Worm (Caenorhabditis elegans) whole organism, L3 larva: Measurements from ENCODE around the gene C16D9.1.

Source experiments
- fos-1 ChIP-seq: fragments of 150-350 bp; optimal IDR thresholded peaks from 2 replicates; lab custom pipeline; 2014; ENCODE audit warnings: missing biosample characterization, missing genetic modification characterization
- nhr-11 ChIP-seq: fragments of 150-350 bp; optimal IDR thresholded peaks from 2 replicates; lab custom pipeline; 2014; ENCODE audit warnings: missing biosample characterization, missing genetic modification characterization
- nhr-25 ChIP-seq: sonication (generic microtip); optimal IDR thresholded peaks from 2 replicates; lab custom pipeline; 2017; ENCODE audit warnings: missing biosample characterization, missing genetic modification characterization
- unc-39 ChIP-seq: sonication (generic microtip); optimal IDR thresholded peaks from 4 replicates; lab custom pipeline; 2017; ENCODE audit warnings: missing biosample characterization, missing genetic modification characterization

DNA sequence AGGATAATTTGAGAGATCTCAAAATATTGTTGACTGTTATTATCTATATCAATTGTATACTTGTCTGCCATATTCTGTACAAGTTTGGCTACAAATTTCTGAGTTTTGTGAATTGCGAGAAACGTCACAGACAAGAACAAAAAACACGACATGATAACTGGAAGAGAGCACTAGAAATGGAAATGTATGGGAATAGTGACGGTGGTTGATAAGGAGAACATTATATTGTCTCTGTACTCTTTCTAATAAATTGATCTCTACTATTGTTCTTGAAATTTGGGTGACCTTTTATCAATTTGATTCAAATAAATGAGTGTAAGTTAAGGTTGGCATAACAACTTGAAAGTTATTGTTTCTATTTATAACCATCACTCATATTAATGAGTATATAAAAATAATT, 46.3 kb upstream of the C16D9.1 start:
- TF ChIP-seq nhr-11 (tag; lab: Kevin White, UChicago) (no peak), unc-39 (no peak), nhr-25 (tag; lab: Kevin White, UChicago) (no peak), fos-1 (no peak)
